Worm (Caenorhabditis elegans) whole organism, L4/young adult: ENCODE results near the gene K09E9.3.

ENCODE experiments used
- W03F9.2 ChIP-seq: fragments of 150-350 bp; optimal IDR thresholded peaks from 2 replicates; lab custom pipeline; 2014; ENCODE audit warnings: missing biosample characterization, missing genetic modification characterization
- dao-5 ChIP-seq: sonication (generic microtip); optimal IDR thresholded peaks from 2 replicates; lab custom pipeline; 2016; ENCODE audit warnings: missing genotype, missing genetic modification characterization, moderate library complexity, missing compliant biosample characterization
- him-1 ChIP-seq: sonication (generic microtip); optimal IDR thresholded peaks from 2 replicates; lab custom pipeline; 2016; ENCODE audit warnings: missing genotype, missing genetic modification reagents, missing genetic modification characterization, missing compliant biosample characterization

The K09E9.3 gene

ce11 chrX:15630340-15630739 is 16.7 kb upstream of the K09E9.3 start, which contains the start of gene K09E9.4:
TSS of gene K09E9.4 (minus strand) at chrX:15630440.
- TF ChIP-seq dao-5 (tag; lab: Kevin White, UChicago) (no peak), him-1 (tag; lab: Kevin White, UChicago) (no peak), W03F9.2 (no peak)

ce11 chrX:15629615-15630014 is 16.0 kb upstream of the K09E9.3 start:
- TF ChIP-seq W03F9.2 (no peak), dao-5 (tag; lab: Kevin White, UChicago) (no peak), him-1 (tag; lab: Kevin White, UChicago) (no peak)

ce11 chrX:15628945-15629344 is 15.3 kb upstream of the K09E9.3 start:
- TF ChIP-seq dao-5 (tag; lab: Kevin White, UChicago) (no peak), him-1 (tag; lab: Kevin White, UChicago) (no peak), W03F9.2 (no peak)

DNA sequence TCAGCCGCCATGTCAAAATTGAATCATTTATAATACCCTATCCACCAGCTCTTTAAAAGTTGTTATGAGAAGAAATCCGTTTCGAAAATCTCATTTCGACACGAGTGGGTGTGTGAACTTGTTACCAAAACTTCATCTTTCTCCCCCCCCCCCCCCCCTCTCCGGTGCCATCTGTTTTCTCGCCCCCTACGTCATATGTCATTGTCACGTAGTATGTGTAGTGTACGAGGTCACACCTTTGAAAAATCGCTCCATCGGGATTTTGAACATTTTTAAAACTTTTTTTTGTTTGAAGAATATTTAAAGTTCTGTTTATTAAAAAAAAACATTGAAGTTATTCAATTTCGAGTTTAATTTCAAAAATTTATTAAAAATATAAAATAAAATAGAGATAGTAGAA is 14.2 kb upstream of the K09E9.3 start:
- TF ChIP-seq him-1 (tag; lab: Kevin White, UChicago) = no peak
- no peak for TF ChIP-seq dao-5 (tag; lab: Kevin White, UChicago)
- no peak for TF ChIP-seq W03F9.2

- TF ChIP-seq W03F9.2 = no peak
- TF ChIP-seq him-1 (tag; lab: Kevin White, UChicago) = no peak
- TF ChIP-seq dao-5 (tag; lab: Kevin White, UChicago) = no peak
Observed at ce11 chrX:15626119-15626850, 12.7 kb upstream of the K09E9.3 start.

ce11 chrX:15622041-15622440 is 8.4 kb upstream of the K09E9.3 start:
- TF ChIP-seq him-1 (tag; lab: Kevin White, UChicago) (no peak), W03F9.2 (no peak), dao-5 (tag; lab: Kevin White, UChicago) (no peak)

- no peak for TF ChIP-seq him-1 (tag; lab: Kevin White, UChicago)
Observed at ce11 chrX:15621001-15621400, 7.4 kb upstream of the K09E9.3 start.

ce11 chrX:15620200-15620599 is 6.6 kb upstream of the K09E9.3 start, which contains the start of gene K09E9.1:
TSS of gene K09E9.1 (plus strand) at chrX:15620500.
- TF ChIP-seq W03F9.2 (no peak), him-1 (tag; lab: Kevin White, UChicago) (no peak), dao-5 (tag; lab: Kevin White, UChicago) (no peak)

- TF ChIP-seq dao-5 (tag; lab: Kevin White, UChicago) (peak; percentile 45), W03F9.2 (no peak), him-1 (tag; lab: Kevin White, UChicago) (no peak)
Observed at ce11 chrX:15619273-15619672, 5.7 kb upstream of the K09E9.3 start.

DNA sequence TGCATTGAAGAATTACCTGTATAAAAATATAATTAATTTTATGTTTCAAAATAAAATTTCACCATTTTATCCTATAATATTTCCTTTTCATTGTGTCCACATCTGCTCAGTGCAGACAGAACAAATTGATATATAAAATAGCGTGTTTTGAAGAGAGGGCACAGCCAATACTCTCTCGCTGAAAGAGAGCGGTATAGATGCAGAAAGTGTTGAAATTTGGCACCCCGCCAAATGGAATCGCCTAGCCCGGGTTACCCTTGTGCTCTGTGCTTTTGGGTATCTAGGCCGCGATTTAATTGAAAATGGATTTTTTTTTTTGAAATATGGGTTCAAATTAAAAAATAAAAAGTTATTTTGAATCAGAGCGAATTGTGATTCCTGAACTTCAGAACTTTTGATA is 3.6 kb upstream of the K09E9.3 start:
- no peak for TF ChIP-seq dao-5 (tag; lab: Kevin White, UChicago)
- no peak for TF ChIP-seq W03F9.2
- no peak for TF ChIP-seq him-1 (tag; lab: Kevin White, UChicago)

- TF ChIP-seq dao-5 (tag; lab: Kevin White, UChicago) (no peak), him-1 (tag; lab: Kevin White, UChicago) (no peak), W03F9.2 (peak; percentile 77)
Observed at ce11 chrX:15616443-15616842, 2.8 kb upstream of the K09E9.3 start, which contains the start of gene ergi-3. TSS of gene ergi-3 (minus strand) at chrX:15616753.

ce11 chrX:15610527-15611091 is 3.0 kb downstream of the K09E9.3 start:
- TF ChIP-seq dao-5 (tag; lab: Kevin White, UChicago) (no peak), him-1 (tag; lab: Kevin White, UChicago) (peak; percentile 10), W03F9.2 (peak; percentile 74)

DNA sequence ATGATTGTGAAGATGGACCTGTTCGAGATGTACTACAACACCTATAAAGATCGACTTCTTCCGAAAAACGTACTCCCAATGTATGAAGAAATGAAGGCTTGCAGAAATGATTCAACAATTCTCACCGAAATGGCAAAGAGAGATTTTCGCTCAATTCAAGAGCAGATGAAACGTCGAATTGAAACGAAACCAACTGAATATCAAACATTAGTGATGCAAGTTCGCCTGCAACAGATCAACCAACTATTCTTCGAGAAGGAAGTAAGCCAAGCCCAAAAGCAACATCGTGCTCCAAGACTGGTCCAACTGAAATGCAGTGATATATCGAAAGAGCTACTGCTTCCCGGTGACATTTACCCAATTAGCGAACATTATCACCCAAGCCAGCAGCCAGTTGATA is 3.9 kb downstream of the K09E9.3 start:
- TF ChIP-seq him-1 (tag; lab: Kevin White, UChicago) (no peak), dao-5 (tag; lab: Kevin White, UChicago) (no peak), W03F9.2 (no peak)

ce11 chrX:15608593-15608992 is 5.0 kb downstream of the K09E9.3 start:
- TF ChIP-seq him-1 (tag; lab: Kevin White, UChicago) (no peak), W03F9.2 (no peak), dao-5 (tag; lab: Kevin White, UChicago) (no peak)
